Fruit fly (Drosophila melanogaster) Kc167 (cell line): ENCODE results near the gene Mettl14.

ENCODE experiments used
- Myc ChIP-seq: fragments of >200 bp; optimal IDR thresholded peaks from 2 replicates; lab custom pipeline; 2017; ENCODE audit warnings: missing external identifiers
- Sin3A ChIP-seq: fragments of >200 bp; optimal IDR thresholded peaks from 2 replicates; lab custom pipeline; 2018; ENCODE audit warnings: missing external identifiers
- h ChIP-seq: fragments of >200 bp; optimal IDR thresholded peaks from 3 replicates; lab custom pipeline; 2018; ENCODE audit warnings: missing external identifiers
- insv ChIP-seq: fragments of >200 bp; optimal IDR thresholded peaks from 3 replicates; lab custom pipeline; 2018; ENCODE audit warnings: missing external identifiers
- psq ChIP-seq: fragments of >200 bp; optimal IDR thresholded peaks from 2 replicates; lab custom pipeline; 2017; ENCODE audit warnings: missing external identifiers
- ttk ChIP-seq: sonication (Bioruptor generic); optimal IDR thresholded peaks from 2 replicates; lab custom pipeline; 2017; ENCODE audit warnings: missing external identifiers

Mettl14 gene

DNA sequence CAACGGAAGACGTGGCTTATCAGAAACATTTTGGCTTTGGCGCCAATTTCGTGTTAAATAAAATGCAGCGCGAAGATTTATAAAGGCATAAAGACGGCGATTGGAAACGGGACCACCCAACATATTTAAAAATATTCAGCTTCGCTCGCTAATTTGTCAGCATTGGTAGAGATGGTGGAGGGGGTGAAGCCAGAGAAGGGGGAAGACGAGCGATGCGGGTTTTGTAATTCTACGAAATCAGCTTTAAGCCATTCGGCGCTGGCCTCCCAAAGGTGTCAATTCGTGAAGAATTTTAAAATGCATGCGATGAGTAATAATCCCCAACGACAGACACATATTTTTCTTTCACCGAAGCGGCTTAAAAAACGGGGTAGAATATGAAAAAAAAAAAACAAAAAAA lies 14.2 kb upstream of the Mettl14 start:
- TF ChIP-seq Sin3A (lab: Kevin White, UChicago) (no peak), h (lab: Kevin White, UChicago) (no peak), Myc (lab: Kevin White, UChicago) (no peak), psq (lab: Kevin White, UChicago) (no peak), insv (lab: Kevin White, UChicago) (no peak), ttk (lab: Kevin White, UChicago) (no peak)

DNA sequence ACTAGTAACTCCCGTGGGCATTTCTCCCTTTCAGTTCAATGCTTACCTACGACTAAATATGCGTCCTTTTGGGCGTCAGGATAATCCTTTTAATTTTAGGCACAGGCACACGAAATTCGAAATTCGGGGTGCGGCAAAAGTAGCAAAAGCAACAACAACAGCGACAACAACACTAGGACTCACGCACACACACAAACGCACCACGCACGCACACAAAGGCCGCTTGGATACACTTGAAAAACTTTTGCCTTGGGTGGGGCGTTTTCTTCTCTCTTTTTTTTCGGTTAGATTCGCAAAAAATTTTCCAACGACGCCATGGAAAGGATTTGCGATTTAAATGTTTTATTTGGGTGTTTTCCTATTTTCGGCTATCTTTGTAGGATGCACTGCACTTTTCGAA lies 11.8 kb upstream of the Mettl14 start:
- TF ChIP-seq h (lab: Kevin White, UChicago) (no peak), insv (lab: Kevin White, UChicago) (no peak), psq (lab: Kevin White, UChicago) (no peak), Sin3A (lab: Kevin White, UChicago) (no peak), ttk (lab: Kevin White, UChicago) (no peak), Myc (lab: Kevin White, UChicago) (no peak)

DNA sequence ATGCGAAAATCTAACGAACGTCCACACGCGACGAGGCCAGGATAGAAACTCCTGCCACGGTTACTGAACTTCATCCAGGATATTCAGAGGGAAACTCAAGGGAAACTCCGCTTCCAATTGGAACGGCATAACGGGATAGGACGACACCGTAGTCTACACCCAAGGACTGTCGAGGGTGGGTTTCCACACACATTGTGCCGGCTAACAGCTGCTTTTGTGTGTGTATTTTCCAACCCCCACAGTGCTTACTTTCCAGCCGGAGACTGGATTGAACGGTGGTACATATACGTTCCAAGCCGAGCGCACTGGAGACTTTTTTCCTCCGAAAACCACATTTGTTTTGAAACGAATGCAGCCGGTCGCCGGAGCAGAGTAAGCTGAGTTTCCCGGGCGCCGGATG lies 11.2 kb upstream of the Mettl14 start:
- no peak for TF ChIP-seq Myc (lab: Kevin White, UChicago)
- TF ChIP-seq ttk (lab: Kevin White, UChicago): no peak
- TF ChIP-seq insv (lab: Kevin White, UChicago): no peak
- TF ChIP-seq Sin3A (lab: Kevin White, UChicago): no peak
- no peak for TF ChIP-seq h (lab: Kevin White, UChicago)
- no peak for TF ChIP-seq psq (lab: Kevin White, UChicago)

DNA sequence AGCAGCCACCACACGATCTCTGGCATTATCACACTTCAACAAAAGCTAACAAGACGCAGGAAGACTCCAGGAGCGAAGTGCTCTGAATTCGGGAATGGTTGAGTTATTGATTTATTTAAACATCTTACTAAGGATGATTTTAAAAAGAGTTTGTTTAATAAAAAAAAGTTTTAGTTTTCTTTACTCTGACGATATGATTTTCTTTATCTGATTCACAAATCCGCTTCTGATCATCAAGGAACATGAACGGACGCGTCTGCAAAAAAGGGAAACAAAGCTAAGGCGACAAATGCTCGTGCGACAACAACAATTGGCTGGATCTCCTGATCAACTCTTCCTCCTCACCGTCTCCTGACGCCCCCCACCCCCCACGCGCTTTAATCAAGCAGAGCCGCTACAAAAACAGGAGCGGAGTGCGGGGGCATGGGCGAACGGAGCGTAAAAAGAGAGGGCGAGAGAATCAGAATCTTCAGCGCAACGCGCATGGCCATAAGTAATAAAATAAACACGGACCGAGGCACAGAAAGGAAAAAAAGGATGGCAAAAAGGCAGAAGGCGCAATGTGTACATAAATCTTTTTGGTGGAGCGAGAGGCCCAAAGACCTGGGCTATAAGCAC lies 8.9 kb upstream of the Mettl14 start:
- no peak for TF ChIP-seq insv (lab: Kevin White, UChicago)
- TF ChIP-seq psq (lab: Kevin White, UChicago): no peak
- no peak for TF ChIP-seq Myc (lab: Kevin White, UChicago)
- no peak for TF ChIP-seq Sin3A (lab: Kevin White, UChicago)
- TF ChIP-seq h (lab: Kevin White, UChicago): no peak
- TF ChIP-seq ttk (lab: Kevin White, UChicago): no peak

DNA sequence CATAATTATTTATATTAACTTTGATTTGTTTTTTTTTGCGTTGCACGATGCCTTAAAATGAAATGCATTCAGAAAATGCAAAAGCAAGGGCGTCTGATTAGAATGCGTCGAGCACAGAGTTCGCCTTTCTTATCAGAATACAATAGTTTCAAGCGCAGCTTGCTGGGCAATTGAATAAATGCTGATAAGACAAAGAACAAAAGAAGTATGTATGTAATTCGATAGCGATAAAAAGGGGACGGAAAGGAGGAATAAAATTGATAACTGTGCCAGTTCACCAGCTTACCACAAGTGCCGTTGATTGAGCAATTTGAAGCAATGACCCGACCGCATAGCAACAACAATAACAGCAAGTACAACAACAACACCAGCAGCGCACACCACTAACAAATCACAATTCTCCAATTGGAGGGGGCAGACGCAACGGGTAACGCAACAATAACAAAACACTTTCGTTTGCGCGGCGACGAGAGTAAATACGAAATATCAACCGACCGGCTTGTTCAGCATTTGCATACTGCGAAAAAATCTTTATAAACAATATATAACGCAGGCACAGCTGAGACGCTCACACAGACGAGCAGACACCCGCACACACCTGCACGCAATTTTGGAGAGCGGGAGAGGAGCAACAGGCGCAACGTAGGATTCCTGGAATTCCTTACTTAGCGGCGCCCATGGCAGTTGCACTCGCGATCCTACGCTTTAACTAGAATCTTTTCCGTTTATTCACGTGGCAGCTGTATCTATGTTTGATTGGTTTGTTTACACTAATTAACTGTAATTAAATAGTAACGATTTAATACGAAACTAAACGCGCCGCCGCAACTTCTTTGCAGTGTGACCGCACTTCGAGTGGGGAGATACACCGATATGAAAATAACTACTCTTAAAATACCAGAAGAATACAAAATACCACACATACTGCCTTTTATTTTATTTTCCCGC lies 7.7 kb upstream of the Mettl14 start, which contains the start of gene Btk:
TSS of gene Btk (minus strand) at position 860 of the 948 bp plus-strand sequence.
- TF ChIP-seq Sin3A (lab: Kevin White, UChicago) (no peak), insv (lab: Kevin White, UChicago) (no peak), psq (lab: Kevin White, UChicago) (no peak), ttk (lab: Kevin White, UChicago) (no peak), h (lab: Kevin White, UChicago) (no peak), Myc (lab: Kevin White, UChicago) (no peak)

DNA sequence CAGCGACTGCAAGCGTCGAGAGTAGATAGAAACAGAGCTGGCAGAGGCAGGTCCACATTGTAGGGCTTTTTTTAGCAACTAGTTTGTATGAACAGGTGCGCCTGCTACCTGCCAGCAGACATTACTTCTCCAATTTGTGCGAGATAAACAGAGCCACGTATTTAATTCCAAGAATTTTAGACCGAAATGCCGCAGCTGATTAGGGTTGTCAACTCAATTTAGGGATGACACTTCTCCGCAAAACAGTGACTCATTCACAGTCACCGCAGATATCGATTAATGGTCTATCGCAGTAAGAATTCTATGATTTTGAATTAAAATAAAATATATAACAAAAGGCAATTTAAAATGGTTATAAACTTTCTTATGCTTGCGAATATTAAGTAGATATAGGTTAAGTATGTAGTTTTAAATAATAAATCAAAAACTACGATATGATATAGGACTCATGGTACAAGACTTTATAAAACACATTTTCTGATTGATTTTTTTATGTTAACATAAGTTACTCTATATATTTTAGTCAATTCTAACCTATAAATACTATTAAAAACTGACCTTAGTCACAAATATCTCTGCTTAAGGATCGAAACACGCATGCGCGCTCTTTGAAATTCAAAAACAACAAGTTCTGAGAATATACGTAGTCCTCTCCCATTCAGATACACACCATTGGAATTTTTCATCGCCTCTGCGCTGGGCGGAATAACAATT lies 5.3 kb upstream of the Mettl14 start, which contains the start of the genes wol and Scgalpha:
TSS of gene wol (minus strand) at position 220 of the 714 bp plus-strand sequence.
TSS of gene Scgalpha (plus strand) at position 664 of the 714 bp plus-strand sequence.
- TF ChIP-seq Sin3A (lab: Kevin White, UChicago) (no peak), psq (lab: Kevin White, UChicago) (no peak), ttk (lab: Kevin White, UChicago) (no peak), h (lab: Kevin White, UChicago) (no peak), Myc (lab: Kevin White, UChicago) (no peak), insv (lab: Kevin White, UChicago) (no peak)

DNA sequence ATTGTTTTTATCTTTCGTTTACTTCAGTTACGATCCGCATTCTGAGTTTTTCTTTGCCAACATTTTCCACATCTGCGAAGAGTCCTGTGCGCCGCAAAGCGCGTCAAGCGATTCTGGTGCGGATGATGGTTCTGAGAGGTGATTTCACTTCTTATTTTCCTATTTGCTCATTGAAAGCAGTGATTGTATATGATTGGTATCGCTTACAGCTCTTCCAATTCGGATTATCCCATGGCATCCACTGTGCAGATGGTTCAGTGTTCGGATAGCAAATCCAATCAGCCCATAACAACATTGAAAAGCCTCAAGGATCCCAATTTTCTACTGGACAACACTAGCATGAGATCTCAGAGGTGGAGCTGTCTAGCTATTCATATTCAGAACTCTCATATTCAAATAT lies 3.6 kb upstream of the Mettl14 start:
- TF ChIP-seq psq (lab: Kevin White, UChicago): no peak
- no peak for TF ChIP-seq Myc (lab: Kevin White, UChicago)
- no peak for TF ChIP-seq ttk (lab: Kevin White, UChicago)
- TF ChIP-seq h (lab: Kevin White, UChicago): no peak
- no peak for TF ChIP-seq insv (lab: Kevin White, UChicago)

DNA sequence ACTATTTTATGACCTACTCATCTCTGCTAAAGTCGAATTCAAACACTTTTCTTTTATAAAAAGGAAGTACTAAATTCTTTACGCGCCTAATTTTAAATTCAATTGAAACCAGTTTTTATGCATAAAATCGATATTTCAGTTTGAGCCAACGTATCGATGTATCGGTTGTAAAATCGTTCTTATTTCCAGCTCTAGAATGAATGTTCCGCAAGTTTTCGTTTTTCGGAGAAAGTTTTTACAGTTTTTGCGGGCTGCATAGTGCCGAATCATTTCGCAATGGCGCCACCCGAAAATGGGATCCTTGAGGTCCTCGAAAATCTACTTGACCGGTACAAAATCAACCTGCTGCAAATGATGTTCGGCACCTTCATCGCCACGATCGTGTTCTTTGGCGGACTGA lies 2.8 kb upstream of the Mettl14 start, which contains the start of gene CG7840:
TSS of gene CG7840 (plus strand) at position 178 of the 400 bp plus-strand sequence.
- TF ChIP-seq h (lab: Kevin White, UChicago) (no peak), ttk (lab: Kevin White, UChicago) (no peak), Sin3A (lab: Kevin White, UChicago) (no peak), psq (lab: Kevin White, UChicago) (no peak), insv (lab: Kevin White, UChicago) (no peak), Myc (lab: Kevin White, UChicago) (no peak)

DNA sequence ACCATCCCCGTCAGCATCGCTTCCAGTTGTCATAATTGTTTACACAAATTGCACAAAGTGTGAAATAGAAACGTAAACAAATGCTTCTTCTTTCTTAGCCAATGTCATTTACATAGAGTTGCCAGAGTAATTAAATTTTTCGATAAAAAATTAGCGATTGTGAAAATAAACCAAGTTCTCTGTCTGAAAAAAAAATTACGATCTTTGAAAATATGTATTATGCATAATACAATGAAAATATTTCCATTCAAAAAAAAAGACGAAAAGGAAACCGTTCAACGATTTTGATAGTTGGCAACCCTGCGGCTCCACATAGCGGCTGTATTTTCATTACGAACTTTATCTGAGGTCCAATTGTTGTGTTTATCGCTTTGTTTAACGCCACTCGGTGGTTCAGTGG lies 2.9 kb downstream of the Mettl14 start, which contains the start of the genes CG7810 and CG7806:
TSS of gene CG7810 (minus strand) at position 105 of the 400 bp plus-strand sequence.
TSS of gene CG7806 (plus strand) at position 309 of the 400 bp plus-strand sequence.
- TF ChIP-seq ttk (lab: Kevin White, UChicago) (no peak), insv (lab: Kevin White, UChicago) (no peak), Sin3A (lab: Kevin White, UChicago) (no peak), psq (lab: Kevin White, UChicago) (no peak), Myc (lab: Kevin White, UChicago) (no peak), h (lab: Kevin White, UChicago) (no peak)

DNA sequence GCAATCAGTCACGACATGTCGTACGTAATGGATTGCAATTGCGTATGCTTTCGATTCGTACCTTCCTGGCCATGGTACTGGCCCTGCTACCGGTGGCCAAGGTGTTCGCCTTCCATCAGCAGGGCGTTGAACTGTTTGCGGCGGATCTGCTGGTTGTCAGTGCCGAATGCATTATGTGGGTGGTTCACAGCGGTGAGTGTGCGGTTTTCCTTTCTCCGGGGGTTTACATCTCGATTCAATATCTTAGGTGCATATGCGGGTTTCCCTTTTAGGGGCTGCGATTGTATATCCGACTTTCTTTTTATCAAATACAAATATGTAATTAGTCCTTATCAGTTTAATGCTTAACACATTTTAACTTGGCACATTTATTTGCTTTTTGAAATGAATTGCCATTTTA lies 3.5 kb downstream of the Mettl14 start:
- no peak for TF ChIP-seq Myc (lab: Kevin White, UChicago)
- TF ChIP-seq ttk (lab: Kevin White, UChicago): no peak
- no peak for TF ChIP-seq insv (lab: Kevin White, UChicago)
- no peak for TF ChIP-seq Sin3A (lab: Kevin White, UChicago)
- no peak for TF ChIP-seq h (lab: Kevin White, UChicago)
- TF ChIP-seq psq (lab: Kevin White, UChicago): no peak
